Worm (Caenorhabditis elegans): ENCODE data around the gene srh-200.

- no peak for TF ChIP-seq unc-39 (tag; optimal IDR thresholded peaks at IDR 0.05)
- TF ChIP-seq zip-8 (tag; optimal IDR thresholded peaks at IDR 0.05), result no peak
- no peak for TF ChIP-seq snpc-4 (tag; optimal IDR thresholded peaks at IDR 0.05)
- TF ChIP-seq sem-2 (GFP tag; optimal IDR thresholded peaks at IDR 0.05), result no peak
Measured at ce11 chrV:7624152-7624551, 29.3 kb downstream of the srh-200 start, which contains the start of gene C50E3.13.
